Worm (Caenorhabditis elegans): ENCODE measurements around the gene Y43E12A.3.

- no peak for TF ChIP-seq ama-1 (optimal IDR thresholded peaks at IDR 0.05)
- no peak for TF ChIP-seq pha-2 (tag; optimal IDR thresholded peaks at IDR 0.05)
- no peak for TF ChIP-seq unc-86 (tag; optimal IDR thresholded peaks at IDR 0.05)
- TF ChIP-seq elt-2 (tag; optimal IDR thresholded peaks at IDR 0.05) = no peak
Measured at ce11 chrIV:10950363-10951214, 37.1 kb upstream of the Y43E12A.3 start.

Data from whole organism, late embryonic.